Fruit fly (Drosophila melanogaster) whole organism, embryonic: ENCODE data around the gene asf1.

Experiments used
- Blimp-1 ChIP-seq: fragments of 200-800 bp; sonication (Bioruptor generic); optimal IDR thresholded peaks from 3 replicates; lab custom pipeline; 2018; ENCODE audit warnings: missing biosample characterization, missing genetic modification characterization, mild to moderate bottlenecking, moderate library complexity, missing genetic modification reagents
- CG11504 ChIP-seq: fragments of 200-800 bp; sonication (Bioruptor generic); optimal IDR thresholded peaks from 3 replicates; lab custom pipeline; 2019; ENCODE audit warnings: missing biosample characterization, mild to moderate bottlenecking, missing genetic modification characterization, moderate library complexity
- CG12155 ChIP-seq: fragments of 200-800 bp; sonication (Bioruptor generic); optimal IDR thresholded peaks from 3 replicates; lab custom pipeline; 2016; ENCODE audit warnings: missing biosample characterization, missing genetic modification characterization
- CG13123 ChIP-seq: fragments of 200-800 bp; sonication (Bioruptor generic); optimal IDR thresholded peaks from 2 replicates; lab custom pipeline; 2016; ENCODE audit warnings: missing biosample characterization, missing genetic modification characterization
- CG14860 ChIP-seq: fragments of 200-800 bp; sonication (Bioruptor generic); IDR thresholded peaks from 3 replicates; pipeline ENCODE4 v1.3.6; 2022; ENCODE audit warnings: missing biosample characterization, missing genetic modification characterization; ENCODE audit not compliant: partially characterized antibody
- CG1529 ChIP-seq: fragments of 200-800 bp; sonication (Bioruptor generic); optimal IDR thresholded peaks from 3 replicates; lab custom pipeline; 2018; ENCODE audit warnings: missing biosample characterization, missing genetic modification characterization
- CG1602 ChIP-seq: fragments of 200-800 bp; sonication (Bioruptor generic); optimal IDR thresholded peaks from 3 replicates; lab custom pipeline; 2016; ENCODE audit warnings: missing biosample characterization, missing genetic modification characterization
- CG1603 ChIP-seq: fragments of 200-800 bp; sonication (Bioruptor generic); optimal IDR thresholded peaks from 2 replicates; lab custom pipeline; 2019; ENCODE audit warnings: missing biosample characterization, mild to moderate bottlenecking, missing genetic modification characterization, moderate library complexity
- CG16813 ChIP-seq: fragments of 200-800 bp; sonication (Bioruptor generic); IDR thresholded peaks from 3 replicates; pipeline ENCODE4 v1.3.6; 2022; ENCODE audit warnings: missing biosample characterization, missing genetic modification characterization; ENCODE audit not compliant: partially characterized antibody
- CG16863 ChIP-seq: fragments of 200-800 bp; sonication (Bioruptor generic); optimal IDR thresholded peaks from 3 replicates; lab custom pipeline; 2016; ENCODE audit warnings: missing biosample characterization, missing genetic modification characterization
- CG17186 ChIP-seq: fragments of 200-800 bp; sonication (Bioruptor generic); optimal IDR thresholded peaks from 3 replicates; lab custom pipeline; 2017; ENCODE audit warnings: missing biosample characterization, missing genetic modification reagents, missing genetic modification characterization
- CG18262 ChIP-seq: fragments of 200-800 bp; optimal IDR thresholded peaks from 3 replicates; lab custom pipeline; 2019; ENCODE audit warnings: missing biosample characterization, mild to moderate bottlenecking, missing genetic modification characterization, moderate library complexity
- CG2875 ChIP-seq: fragments of 200-800 bp; sonication (Bioruptor generic); optimal IDR thresholded peaks from 2 replicates; lab custom pipeline; 2017; ENCODE audit warnings: missing biosample characterization, mild to moderate bottlenecking, missing genetic modification characterization, missing genetic modification reagents
- CG33557 ChIP-seq: fragments of 200-800 bp; sonication (Bioruptor generic); optimal IDR thresholded peaks from 2 replicates; lab custom pipeline; 2019; ENCODE audit warnings: missing biosample characterization, mild to moderate bottlenecking, missing genetic modification characterization, moderate library complexity
- CG3995 ChIP-seq: fragments of 200-800 bp; sonication (Bioruptor generic); optimal IDR thresholded peaks from 3 replicates; lab custom pipeline; 2016; ENCODE audit warnings: missing biosample characterization, missing genetic modification characterization
- CG5180 ChIP-seq: fragments of 200-800 bp; sonication (Bioruptor generic); optimal IDR thresholded peaks from 3 replicates; lab custom pipeline; 2017; ENCODE audit warnings: missing biosample characterization, missing genetic modification characterization, mild to moderate bottlenecking, moderate library complexity, missing genetic modification reagents
- CG5245 ChIP-seq: fragments of 200-800 bp; sonication (Bioruptor generic); optimal IDR thresholded peaks from 3 replicates; lab custom pipeline; 2016; ENCODE audit warnings: missing biosample characterization, missing genetic modification characterization
- CG6813 ChIP-seq: fragments of 200-800 bp; sonication (Bioruptor generic); optimal IDR thresholded peaks from 2 replicates; lab custom pipeline; 2017; ENCODE audit warnings: missing biosample characterization, missing genetic modification characterization, mild to moderate bottlenecking, moderate library complexity, missing genetic modification reagents
- CG7372 ChIP-seq: fragments of 200-800 bp; sonication (Bioruptor generic); IDR thresholded peaks from 2 replicates; pipeline ENCODE4 v1.3.6; 2022; ENCODE audit warnings: missing biosample characterization, missing genetic modification characterization
- CG8924 ChIP-seq: fragments of 200-800 bp; optimal IDR thresholded peaks from 3 replicates; lab custom pipeline; 2019; ENCODE audit warnings: missing biosample characterization, mild to moderate bottlenecking, missing genetic modification characterization, moderate library complexity
- CG9437 ChIP-seq: fragments of 200-800 bp; sonication (Bioruptor generic); optimal IDR thresholded peaks from 2 replicates; lab custom pipeline; 2018; ENCODE audit warnings: missing biosample characterization, mild to moderate bottlenecking, missing genetic modification characterization
- HLHmδ ChIP-seq: fragments of 200-800 bp; sonication (Bioruptor generic); optimal IDR thresholded peaks from 2 replicates; lab custom pipeline; 2018; ENCODE audit warnings: missing biosample characterization, mild to moderate bottlenecking, missing genetic modification characterization, moderate library complexity
- Hr3 ChIP-seq: fragments of 200-800 bp; sonication (Bioruptor generic); optimal IDR thresholded peaks from 3 replicates; lab custom pipeline; 2016; ENCODE audit warnings: missing biosample characterization, missing genetic modification characterization
- Kr ChIP-seq: fragments of 200-800 bp; sonication (Bioruptor generic); optimal IDR thresholded peaks from 2 replicates; lab custom pipeline; 2017; ENCODE audit warnings: missing biosample characterization, mild to moderate bottlenecking, missing genetic modification characterization
- Mrtf ChIP-seq: fragments of 200-800 bp; sonication (Bioruptor generic); IDR thresholded peaks from 3 replicates; pipeline ENCODE4 v1.3.6; 2022; ENCODE audit warnings: missing biosample characterization, missing genetic modification characterization
- NFAT ChIP-seq: fragments of 200-800 bp; sonication (Bioruptor generic); IDR thresholded peaks from 2 replicates; pipeline ENCODE4 v1.3.6; 2022; ENCODE audit warnings: missing biosample characterization, missing genetic modification characterization
- Spps ChIP-seq: fragments of 200-800 bp; sonication (Bioruptor generic); optimal IDR thresholded peaks from 2 replicates; lab custom pipeline; 2018; ENCODE audit warnings: missing biosample characterization, mild to moderate bottlenecking, missing genetic modification characterization
- Sry-β ChIP-seq: fragments of 200-800 bp; sonication (Bioruptor generic); optimal IDR thresholded peaks from 2 replicates; lab custom pipeline; 2018; ENCODE audit warnings: missing biosample characterization, mild to moderate bottlenecking, missing genetic modification characterization, moderate library complexity
- ap ChIP-seq: fragments of 200-800 bp; sonication (Bioruptor generic); IDR thresholded peaks from 2 replicates; pipeline ENCODE4 v1.3.6; 2022; ENCODE audit warnings: missing biosample characterization, missing genetic modification characterization
- bcd ChIP-seq: fragments of 200-800 bp; sonication (Bioruptor generic); optimal IDR thresholded peaks from 2 replicates; lab custom pipeline; 2017; ENCODE audit warnings: missing biosample characterization, mild to moderate bottlenecking, missing genetic modification characterization
- btn ChIP-seq: fragments of 200-800 bp; sonication (Bioruptor generic); optimal IDR thresholded peaks from 2 replicates; lab custom pipeline; 2016; ENCODE audit warnings: missing biosample characterization, missing genetic modification characterization
- chm ChIP-seq: fragments of 200-800 bp; sonication (Bioruptor generic); IDR thresholded peaks from 2 replicates; pipeline ENCODE4 v1.3.6; 2022; ENCODE audit warnings: missing biosample characterization, missing genetic modification characterization
- croc ChIP-seq: fragments of 200-800 bp; sonication (Bioruptor generic); conservative IDR thresholded peaks from 3 replicates; pipeline ENCODE4 v1.3.6; 2022; ENCODE audit warnings: missing biosample characterization, missing genetic modification characterization
- exex ChIP-seq: fragments of 200-800 bp; sonication (Bioruptor generic); optimal IDR thresholded peaks from 4 replicates; lab custom pipeline; 2018; ENCODE audit warnings: missing biosample characterization, mild to moderate bottlenecking, missing genetic modification characterization, moderate library complexity
- grn ChIP-seq: fragments of 200-800 bp; sonication (Bioruptor generic); optimal IDR thresholded peaks from 3 replicates; lab custom pipeline; 2017; ENCODE audit warnings: missing biosample characterization, missing genetic modification characterization
- gsb ChIP-seq: fragments of 200-800 bp; sonication (Bioruptor generic); IDR thresholded peaks from 2 replicates; pipeline ENCODE4 v1.3.6; 2022; ENCODE audit warnings: missing biosample characterization, missing genetic modification characterization
- gsb-n ChIP-seq: fragments of 200-800 bp; sonication (Bioruptor generic); optimal IDR thresholded peaks from 3 replicates; lab custom pipeline; 2018; ENCODE audit warnings: missing biosample characterization, mild to moderate bottlenecking, missing genetic modification characterization
- ham ChIP-seq: fragments of 200-800 bp; sonication (Bioruptor generic); IDR thresholded peaks from 2 replicates; pipeline ENCODE4 v1.3.6; 2022; ENCODE audit warnings: missing biosample characterization, missing genetic modification characterization
- knrl ChIP-seq: fragments of 200-800 bp; sonication (Bioruptor generic); IDR thresholded peaks from 3 replicates; pipeline ENCODE4 v1.3.6; 2022; ENCODE audit warnings: missing biosample characterization, missing genetic modification characterization; ENCODE audit not compliant: partially characterized antibody
- mirr ChIP-seq: fragments of 200-800 bp; sonication (Bioruptor generic); optimal IDR thresholded peaks from 3 replicates; lab custom pipeline; 2018; ENCODE audit warnings: missing biosample characterization, mild to moderate bottlenecking, missing genetic modification characterization
- psq ChIP-seq: fragments of 200-800 bp; sonication (Bioruptor generic); optimal IDR thresholded peaks from 2 replicates; lab custom pipeline; 2017; ENCODE audit warnings: missing biosample characterization, missing genetic modification characterization
- repo ChIP-seq: fragments of 200-800 bp; sonication (Bioruptor generic); optimal IDR thresholded peaks from 2 replicates; lab custom pipeline; 2016; ENCODE audit warnings: missing biosample characterization, missing genetic modification characterization
- ro ChIP-seq: fragments of 200-800 bp; sonication (Bioruptor generic); IDR thresholded peaks from 2 replicates; pipeline ENCODE4 v1.3.6; 2022; ENCODE audit warnings: missing biosample characterization, missing genetic modification characterization
- row ChIP-seq: fragments of 200-800 bp; sonication (Bioruptor generic); IDR thresholded peaks from 3 replicates; pipeline ENCODE4 v1.3.6; 2022; ENCODE audit warnings: missing biosample characterization, missing genetic modification characterization
- sob ChIP-seq: fragments of 200-800 bp; sonication (Bioruptor generic); IDR thresholded peaks from 2 replicates; pipeline ENCODE4 v1.3.6; 2022; ENCODE audit warnings: missing biosample characterization, missing genetic modification characterization
- tgo ChIP-seq: fragments of 200-800 bp; sonication (Bioruptor generic); IDR thresholded peaks from 3 replicates; pipeline ENCODE4 v1.3.6; 2022; ENCODE audit warnings: missing biosample characterization, missing genetic modification characterization
- tx ChIP-seq: fragments of 200-800 bp; sonication (Bioruptor generic); optimal IDR thresholded peaks from 2 replicates; lab custom pipeline; 2016; ENCODE audit warnings: missing biosample characterization, missing genetic modification characterization
- usp ChIP-seq: fragments of >200 bp; optimal IDR thresholded peaks from 2 replicates; lab custom pipeline; 2017; ENCODE audit warnings: missing biosample characterization, missing genetic modification characterization
- z ChIP-seq: fragments of 200-800 bp; sonication (Bioruptor generic); IDR thresholded peaks from 3 replicates; pipeline ENCODE4 v1.3.6; 2022; ENCODE audit warnings: missing biosample characterization, missing genetic modification characterization

The asf1 gene

DNA sequence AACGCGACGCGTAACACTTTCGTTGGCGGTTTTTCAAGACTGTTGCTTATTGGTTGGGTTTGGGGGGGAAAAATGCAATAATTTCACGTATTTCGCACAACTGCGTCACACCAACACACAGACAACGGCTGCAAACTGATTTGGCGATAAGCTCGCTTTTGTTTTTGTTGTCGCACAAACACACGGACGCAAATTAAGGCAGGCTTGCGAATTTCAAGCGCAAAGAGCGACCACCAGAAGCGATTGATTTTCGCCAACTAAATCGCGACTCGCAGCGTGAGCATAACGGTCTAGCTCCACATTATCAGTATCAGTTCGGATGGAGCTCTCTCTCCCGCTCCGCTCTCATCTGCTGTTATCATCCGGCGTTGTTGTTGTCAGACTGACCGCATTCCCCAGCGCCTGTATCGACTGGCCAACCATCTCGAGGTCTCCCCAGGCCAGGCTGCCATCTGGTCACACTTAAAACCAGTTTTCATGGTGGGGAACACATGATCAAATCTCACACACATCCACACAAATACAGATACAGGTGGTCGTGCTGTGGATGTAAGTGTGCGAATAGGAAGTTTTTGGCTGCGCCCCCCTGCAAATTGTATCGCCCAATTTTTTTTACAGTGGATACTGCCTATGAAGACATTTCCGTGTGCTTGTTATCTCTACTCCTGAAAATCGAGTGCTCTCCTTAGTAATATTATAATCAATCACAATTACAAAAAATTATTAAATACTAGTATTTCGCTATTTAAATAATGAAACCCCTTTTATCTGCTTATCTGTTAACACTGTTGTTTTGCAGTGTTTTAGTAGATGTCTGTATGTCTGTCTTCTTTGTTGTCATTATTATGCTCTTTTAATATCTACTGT, 14.3 kb downstream of the asf1 start (continued):
- TF ChIP-seq knrl (GFP tag; lab: Robert Waterston, UW) (no peak), gsb-n (tag; lab: Kevin White, UChicago) (no peak), Mrtf (GFP tag; lab: Robert Waterston, UW) (peak; percentile 56; the same call in 1 of the 3 replicates), CG18262 (peak; percentile 16), CG16813 (no peak), grn (GFP tag; lab: Kevin White, UChicago) (no peak), ham (GFP tag; lab: Robert Waterston, UW) (no peak), tx (GFP tag; lab: Kevin White, UChicago) (peak; percentile 31), NFAT (GFP tag; lab: Robert Waterston, UW) (peak; percentile 79), CG5245 (GFP tag; lab: Kevin White, UChicago) (no peak), CG9437 (GFP tag; lab: Kevin White, UChicago) (no peak), CG11504 (tag; lab: Kevin White, UChicago) (peak; percentile 64), usp (GFP tag; lab: Kevin White, UChicago) (no peak), row (peak; percentile 86), HLHmδ (no peak), btn (GFP tag; lab: Kevin White, UChicago) (no peak), bcd (GFP tag; lab: Kevin White, UChicago) (peak; percentile 47), sob (GFP tag; lab: Robert Waterston, UW) (peak; percentile 69), z (no peak), CG2875 (no peak), Spps (tag; lab: Kevin White, UChicago) (no peak), gsb (no peak), croc (GFP tag; lab: Robert Waterston, UW) (no peak), repo (GFP tag; lab: Kevin White, UChicago) (peak; percentile 4), CG14860 (GFP tag; lab: Robert Waterston, UW) (no peak), CG33557 (GFP tag; lab: Kevin White, UChicago) (no peak), Blimp-1 (peak; percentile 11), CG12155 (GFP tag; lab: Kevin White, UChicago) (peak; percentile 71), CG3995 (GFP tag; lab: Kevin White, UChicago) (peak; percentile 37), Sry-β (GFP tag; lab: Kevin White, UChicago) (no peak), CG13123 (GFP tag; lab: Kevin White, UChicago) (peak; percentile 21), psq (peak; percentile 42), CG8924 (tag; lab: Kevin White, UChicago) (peak; percentile 67), ro (no peak), CG6813 (GFP tag; lab: Kevin White, UChicago) (peak; percentile 39), CG5180 (GFP tag; lab: Kevin White, UChicago) (no peak), CG7372 (GFP tag; lab: Robert Waterston, UW) (peak; percentile 56; the same call in 1 of the 2 replicates), CG17186 (no peak), CG1602 (GFP tag; lab: Kevin White, UChicago) (peak; percentile 50), Kr (GFP tag; lab: Kevin White, UChicago) (no peak), tgo (GFP tag; lab: Robert Waterston, UW) (peak; percentile 72; the same call in 2 of the 3 replicates), CG1603 (tag; lab: Kevin White, UChicago) (peak; percentile 28), ap (GFP tag; lab: Robert Waterston, UW) (peak; percentile 34; the same call in 1 of the 2 replicates), exex (tag; lab: Kevin White, UChicago) (peak; percentile 44), CG16863 (GFP tag; lab: Kevin White, UChicago) (peak; percentile 10), Hr3 (GFP tag; lab: Kevin White, UChicago) (peak; percentile 56), mirr (GFP tag; lab: Kevin White, UChicago) (peak; percentile 59), chm (no peak), CG1529 (GFP tag; lab: Kevin White, UChicago) (no peak)
